Worm (Caenorhabditis elegans) whole organism, L4 larva: Measurements from ENCODE around the gene nspg-11.
A peak's percentile ranks its signal among the peaks of the same experiment; 100 is the strongest.

Source experiments
- F10B5.3 ChIP-seq: sonication (generic microtip); optimal IDR thresholded peaks from 2 replicates; lab custom pipeline; 2016; ENCODE audit warnings: mild to moderate bottlenecking, missing genetic modification characterization, missing compliant biosample characterization
- F26F4.8 ChIP-seq: fragments of 200-800 bp; sonication (Bioruptor generic); conservative IDR thresholded peaks from 2 replicates; pipeline ENCODE4 v1.3.6; 2022; ENCODE audit warnings: missing genetic modification characterization, missing compliant biosample characterization
- T20F7.1 ChIP-seq: fragments of 200-800 bp; sonication (Bioruptor generic); optimal IDR thresholded peaks from 2 replicates; lab custom pipeline; 2018; ENCODE audit warnings: mild to moderate bottlenecking, missing genetic modification characterization, missing compliant biosample characterization
- T26A8.4 ChIP-seq: fragments of 200-800 bp; sonication (Bioruptor generic); IDR thresholded peaks from 2 replicates; pipeline ENCODE4 v1.3.6; 2022; ENCODE audit warnings: missing genetic modification characterization, missing compliant biosample characterization
- ama-1 ChIP-seq: fragments of 150-350 bp; optimal IDR thresholded peaks from 2 replicates; lab custom pipeline; 2014; ENCODE audit warnings: inconsistent platforms, mixed read lengths
- arid-1 ChIP-seq: fragments of 200-800 bp; sonication (Bioruptor generic); conservative IDR thresholded peaks from 2 replicates; pipeline ENCODE4 v1.3.6; 2022; ENCODE audit warnings: missing genetic modification reagents, missing genetic modification characterization, missing compliant biosample characterization
- ceh-28 ChIP-seq: fragments of 150-350 bp; optimal IDR thresholded peaks from 2 replicates; lab custom pipeline; 2014; ENCODE audit warnings: missing biosample characterization, missing genetic modification reagents, missing genetic modification characterization
- ctbp-1 ChIP-seq: fragments of 200-800 bp; sonication (Bioruptor generic); IDR thresholded peaks from 2 replicates; pipeline ENCODE4 v1.3.6; 2022; ENCODE audit warnings: missing genetic modification reagents, missing genetic modification characterization, missing compliant biosample characterization
- dmd-6 ChIP-seq: fragments of 200-800 bp; sonication (Bioruptor generic); IDR thresholded peaks from 2 replicates; pipeline ENCODE4 v1.3.6; 2022; ENCODE audit warnings: missing genetic modification reagents, missing genetic modification characterization, missing compliant biosample characterization
- dmd-9 ChIP-seq: fragments of 200-800 bp; sonication (Bioruptor generic); IDR thresholded peaks from 2 replicates; pipeline ENCODE4 v1.3.6; 2022; ENCODE audit warnings: missing genetic modification reagents, missing genetic modification characterization, missing compliant biosample characterization
- dpl-1 ChIP-seq: fragments of 150-350 bp; optimal IDR thresholded peaks from 2 replicates; lab custom pipeline; 2014; ENCODE audit warnings: missing biosample characterization, missing genetic modification reagents, missing genetic modification characterization
- duxl-1 ChIP-seq: sonication (generic microtip); optimal IDR thresholded peaks from 2 replicates; lab custom pipeline; 2016; ENCODE audit warnings: mild to moderate bottlenecking, missing genetic modification characterization, moderate library complexity, missing compliant biosample characterization; ENCODE audit not compliant: poor library complexity
- dve-1 ChIP-seq: sonication (generic microtip); optimal IDR thresholded peaks from 2 replicates; lab custom pipeline; 2017; ENCODE audit warnings: antibody characterized with exemption, mild to moderate bottlenecking, missing genetic modification characterization, missing compliant biosample characterization; ENCODE audit not compliant: insufficient read depth
- egl-27 ChIP-seq: sonication (generic microtip); optimal IDR thresholded peaks from 3 replicates; lab custom pipeline; 2017; ENCODE audit warnings: missing biosample characterization, missing genetic modification reagents, missing genetic modification characterization
- fkh-10 ChIP-seq: fragments of 150-350 bp; optimal IDR thresholded peaks from 2 replicates; lab custom pipeline; 2014; ENCODE audit warnings: missing biosample characterization, missing genetic modification reagents, missing genetic modification characterization
- fos-1 ChIP-seq: fragments of 150-350 bp; optimal IDR thresholded peaks from 2 replicates; lab custom pipeline; 2014; ENCODE audit warnings: missing biosample characterization, missing genetic modification characterization
- gei-8 ChIP-seq: fragments of 200-800 bp; sonication (Bioruptor generic); optimal IDR thresholded peaks from 2 replicates; lab custom pipeline; 2018; ENCODE audit warnings: mild to moderate bottlenecking, missing genetic modification characterization, missing compliant biosample characterization
- hlh-11 ChIP-seq: fragments of 200-800 bp; sonication (Bioruptor generic); optimal IDR thresholded peaks from 2 replicates; lab custom pipeline; 2018; ENCODE audit warnings: mild to moderate bottlenecking, missing genetic modification characterization, missing compliant biosample characterization
- hlh-30 ChIP-seq: sonication (generic microtip); optimal IDR thresholded peaks from 2 replicates; lab custom pipeline; 2017; ENCODE audit warnings: antibody characterized with exemption, mild to moderate bottlenecking, missing genetic modification characterization, missing compliant biosample characterization; ENCODE audit not compliant: insufficient read depth
- hmg-1.1 ChIP-seq: fragments of 200-800 bp; sonication (Bioruptor generic); IDR thresholded peaks from 2 replicates; pipeline ENCODE4 v1.3.6; 2022; ENCODE audit warnings: missing genetic modification reagents, missing genetic modification characterization, missing compliant biosample characterization
- lin-29 ChIP-seq: fragments of 200-800 bp; sonication (Bioruptor generic); IDR thresholded peaks from 2 replicates; pipeline ENCODE4 v1.3.6; 2022; ENCODE audit warnings: missing genetic modification reagents, missing genetic modification characterization, missing compliant biosample characterization
- lin-38 ChIP-seq: fragments of 200-800 bp; sonication (Bioruptor generic); IDR thresholded peaks from 2 replicates; pipeline ENCODE4 v1.3.6; 2022; ENCODE audit warnings: missing genetic modification reagents, missing genetic modification characterization, missing compliant biosample characterization
- nhr-10 ChIP-seq: fragments of 150-350 bp; optimal IDR thresholded peaks from 2 replicates; lab custom pipeline; 2014; ENCODE audit warnings: missing biosample characterization, missing genetic modification characterization
- nhr-102 ChIP-seq: sonication (generic microtip); optimal IDR thresholded peaks from 2 replicates; lab custom pipeline; 2016; ENCODE audit warnings: mild to moderate bottlenecking, missing genetic modification characterization, moderate library complexity, missing compliant biosample characterization
- nhr-111 ChIP-seq: fragments of 200-800 bp; sonication (Bioruptor generic); optimal IDR thresholded peaks from 2 replicates; lab custom pipeline; 2018; ENCODE audit warnings: mild to moderate bottlenecking, missing genetic modification characterization, missing compliant biosample characterization
- nhr-42 ChIP-seq: fragments of 200-800 bp; sonication (Bioruptor generic); IDR thresholded peaks from 2 replicates; pipeline ENCODE4 v1.3.6; 2022; ENCODE audit warnings: missing genetic modification characterization, missing compliant biosample characterization
- pha-4 ChIP-seq, 2 experiments: fragments of 150-350 bp in 1 of 2; fragments of 200-800 bp in 1 of 2; sonication (Bioruptor generic) in 1 of 2; IDR thresholded peaks in 1 of 2; optimal IDR thresholded peaks in 1 of 2; 2 replicates each; pipeline versions ENCODE4 v1.3.6 to Lab custom; 2014 to 2022; ENCODE audit warnings: missing genetic modification characterization in 2 of 2, missing genetic modification reagents in 2 of 2, missing biosample characterization in 1 of 2, missing compliant biosample characterization in 1 of 2
- php-3 ChIP-seq: fragments of 200-800 bp; sonication (Bioruptor generic); IDR thresholded peaks from 2 replicates; pipeline ENCODE4 v1.3.6; 2022; ENCODE audit warnings: missing genetic modification reagents, missing genetic modification characterization, missing compliant biosample characterization
- rbr-2 ChIP-seq: sonication (generic microtip); optimal IDR thresholded peaks from 2 replicates; lab custom pipeline; 2016; ENCODE audit warnings: missing genotype, missing genetic modification characterization, missing compliant biosample characterization
- saeg-2 ChIP-seq: fragments of 200-800 bp; sonication (Bioruptor generic); IDR thresholded peaks from 2 replicates; pipeline ENCODE4 v1.3.6; 2022; ENCODE audit warnings: missing genetic modification reagents, missing genetic modification characterization, missing compliant biosample characterization
- snpc-1.2 ChIP-seq: fragments of 200-800 bp; sonication (Bioruptor generic); IDR thresholded peaks from 2 replicates; pipeline ENCODE4 v1.3.6; 2022; ENCODE audit warnings: missing genetic modification reagents, missing genetic modification characterization, missing compliant biosample characterization
- tag-97 ChIP-seq: fragments of 200-800 bp; sonication (Bioruptor generic); IDR thresholded peaks from 2 replicates; pipeline ENCODE4 v1.3.6; 2022; ENCODE audit warnings: missing genetic modification characterization, missing compliant biosample characterization
- vab-7 ChIP-seq: fragments of 200-800 bp; sonication (Bioruptor generic); IDR thresholded peaks from 2 replicates; pipeline ENCODE4 v1.3.6; 2022; ENCODE audit warnings: missing genetic modification reagents, missing genetic modification characterization, missing compliant biosample characterization
- zfp-3 ChIP-seq: fragments of 200-800 bp; sonication (Bioruptor generic); conservative IDR thresholded peaks from 2 replicates; pipeline ENCODE4 v1.3.6; 2022; ENCODE audit warnings: missing genetic modification reagents, missing genetic modification characterization, missing compliant biosample characterization
- ztf-11 ChIP-seq: fragments of 150-350 bp; optimal IDR thresholded peaks from 2 replicates; lab custom pipeline; 2014; ENCODE audit warnings: missing biosample characterization, missing genetic modification characterization

The nspg-11 gene

ce11 chrIV:9330755-9331154, 6.9 kb upstream of the nspg-11 start, which contains the start of gene nspg-7.1:
Gene nspg-7.1, minus strand, starts transcription at chrIV:9330855.
- TF ChIP-seq F10B5.3 (tag; lab: Kevin White, UChicago) (no peak), zfp-3 (GFP tag; lab: Robert Waterston, UW) (no peak), hlh-30 (tag; lab: Kevin White, UChicago) (no peak), dpl-1 (GFP tag; lab: Kevin White, UChicago) (no peak)

DNA sequence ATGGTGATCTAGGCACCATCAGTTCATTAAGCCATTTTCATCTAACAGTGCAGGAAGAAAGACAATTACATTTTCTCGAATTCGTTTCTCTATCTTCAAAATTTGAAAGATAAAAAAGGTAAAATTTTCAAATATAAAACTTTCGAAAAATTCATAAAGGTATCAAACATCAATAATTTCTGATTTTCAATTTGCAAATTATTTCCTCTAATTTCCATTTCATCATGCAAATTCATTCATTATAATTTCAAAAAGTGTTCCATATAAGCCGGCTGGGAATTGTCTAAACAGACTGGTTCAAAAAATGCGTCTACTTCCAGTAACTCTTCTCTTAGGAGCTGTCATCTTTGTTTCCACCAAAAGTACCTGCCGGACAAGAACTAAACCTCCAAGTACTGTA, 3.8 kb upstream of the nspg-11 start, which contains the start of gene clec-183:
Gene clec-183, plus strand, starts transcription at position 301 of the 400 bp plus-strand sequence.
- TF ChIP-seq T20F7.1 (no peak), nhr-10 (tag; lab: Kevin White, UChicago) (no peak), saeg-2 (GFP tag; lab: Robert Waterston, UW) (no peak), zfp-3 (GFP tag; lab: Robert Waterston, UW) (no peak), dmd-9 (GFP tag; lab: Robert Waterston, UW) (no peak), nhr-111 (GFP tag; lab: Kevin White, UChicago) (no peak), hlh-11 (tag; lab: Kevin White, UChicago) (no peak), vab-7 (no peak), lin-29 (GFP tag; lab: Robert Waterston, UW) (no peak), F26F4.8 (no peak), fkh-10 (GFP tag; lab: Kevin White, UChicago) (no peak)

- TF ChIP-seq rbr-2 (tag; lab: Kevin White, UChicago) (no peak), duxl-1 (tag; lab: Kevin White, UChicago) (peak; percentile 41), ztf-11 (tag; lab: Kevin White, UChicago) (no peak), nhr-111 (GFP tag; lab: Kevin White, UChicago) (no peak), php-3 (0 out of 2 replicates have a peak, but pooled peaks have one; percentile 7), ama-1 (peak; percentile 6), dve-1 (tag; lab: Kevin White, UChicago) (peak; percentile 0), dmd-6 (no peak), egl-27 (tag; lab: Kevin White, UChicago) (no peak), lin-38 (GFP tag; lab: Robert Waterston, UW) (0 out of 2 replicates have a peak, but pooled peaks have one; percentile 26), ctbp-1 (GFP tag; lab: Robert Waterston, UW) (no peak), snpc-1.2 (no peak), fos-1 (no peak), dmd-9 (GFP tag; lab: Robert Waterston, UW) (no peak), gei-8 (peak; percentile 6), tag-97 (GFP tag; lab: Robert Waterston, UW) (no peak), T26A8.4 (GFP tag; lab: Robert Waterston, UW) (peak; percentile 54; the same call in 1 of the 2 replicates), ceh-28 (tag; lab: Kevin White, UChicago) (no peak), nhr-42 (0 out of 2 replicates have a peak, but pooled peaks have one; percentile 12), pha-4 (GFP tag; IDR thresholded peaks at IDR 0.05; lab: Robert Waterston, UW) (no peak), pha-4 (tag; optimal IDR thresholded peaks at IDR 0.05; lab: Kevin White, UChicago) (no peak), F26F4.8 (no peak), arid-1 (GFP tag; lab: Robert Waterston, UW) (0 out of 2 replicates have a peak, but pooled peaks have one; percentile 10), T20F7.1 (peak; percentile 37), hmg-1.1 (GFP tag; lab: Robert Waterston, UW) (no peak), nhr-102 (tag; lab: Kevin White, UChicago) (peak; percentile 25)
Observed at ce11 chrIV:9322489-9322888, 1.4 kb downstream of the nspg-11 start.
